Fruit fly (Drosophila melanogaster) whole organism, pupa: Measurements from ENCODE around the gene CG5641.

Experiments used
- CG10348 ChIP-seq: fragments of 200-800 bp; sonication (Bioruptor generic); IDR thresholded peaks from 2 replicates; pipeline ENCODE4 v1.3.6; 2022; ENCODE audit warnings: missing biosample characterization, missing genetic modification characterization
- CG13204 ChIP-seq: fragments of 200-800 bp; sonication (Bioruptor generic); optimal IDR thresholded peaks from 2 replicates; lab custom pipeline; 2018; ENCODE audit warnings: missing biosample characterization, mild to moderate bottlenecking, missing genetic modification characterization, moderate library complexity
- CG17806 ChIP-seq: fragments of 200-800 bp; sonication (Bioruptor generic); optimal IDR thresholded peaks from 2 replicates; lab custom pipeline; 2018; ENCODE audit warnings: missing biosample characterization, mild to moderate bottlenecking, missing genetic modification characterization, moderate library complexity
- CG8159 ChIP-seq: fragments of 200-800 bp; sonication (Bioruptor generic); optimal IDR thresholded peaks from 3 replicates; lab custom pipeline; 2018; ENCODE audit warnings: missing biosample characterization, mild to moderate bottlenecking, missing genetic modification characterization, moderate library complexity
- CG9948 ChIP-seq: fragments of 200-800 bp; sonication (Bioruptor generic); optimal IDR thresholded peaks from 2 replicates; lab custom pipeline; 2018; ENCODE audit warnings: missing biosample characterization, mild to moderate bottlenecking, missing genetic modification characterization, moderate library complexity
- D1 ChIP-seq: fragments of 200-800 bp; sonication (Bioruptor generic); optimal IDR thresholded peaks from 2 replicates; lab custom pipeline; 2018; ENCODE audit warnings: missing biosample characterization, mild to moderate bottlenecking, missing genetic modification characterization, moderate library complexity
- EcR ChIP-seq: fragments of 200-800 bp; sonication (Bioruptor generic); optimal IDR thresholded peaks from 3 replicates; lab custom pipeline; 2019; ENCODE audit warnings: missing biosample characterization, missing genetic modification characterization, mild to moderate bottlenecking, moderate library complexity, missing genetic modification reagents
- Pif1A ChIP-seq: fragments of 200-800 bp; sonication (Bioruptor generic); optimal IDR thresholded peaks from 3 replicates; lab custom pipeline; 2016; ENCODE audit warnings: missing biosample characterization, missing genetic modification characterization
- Snoo ChIP-seq: fragments of 200-800 bp; sonication (Bioruptor generic); optimal IDR thresholded peaks from 3 replicates; lab custom pipeline; 2017; ENCODE audit warnings: missing biosample characterization, mild to moderate bottlenecking, missing genetic modification characterization, inconsistent platforms
- fd96Ca ChIP-seq: fragments of 200-800 bp; sonication (Bioruptor generic); IDR thresholded peaks from 3 replicates; pipeline ENCODE4 v1.3.6; 2022; ENCODE audit warnings: missing biosample characterization, missing genetic modification characterization

The CG5641 gene

DNA sequence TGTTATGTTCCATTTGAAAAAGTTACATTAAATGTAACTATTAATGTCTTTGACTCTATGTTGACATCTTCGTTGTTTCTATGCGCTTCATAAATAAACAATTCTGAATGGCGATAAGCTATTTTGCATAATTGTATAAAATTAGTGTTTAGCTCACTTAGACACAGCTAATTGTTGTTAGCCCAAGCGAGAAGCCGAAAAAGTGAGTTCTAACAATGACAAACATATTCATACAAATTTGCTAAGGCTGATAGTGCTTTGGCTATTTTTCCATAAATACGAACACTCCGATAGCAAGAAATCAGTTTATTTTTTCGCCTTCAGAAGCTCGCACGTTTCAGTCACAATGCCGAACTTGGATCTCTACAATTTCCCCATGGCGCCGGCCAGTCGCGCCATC, 50.9 kb downstream of the CG5641 start, which contains the start of gene GstD7:
GstD7 (plus strand) TSS at position 301 of the 400 bp plus-strand sequence.
- TF ChIP-seq Snoo (no peak), CG8159 (tag; lab: Kevin White, UChicago) (no peak), CG13204 (GFP tag; lab: Kevin White, UChicago) (no peak), D1 (tag; lab: Kevin White, UChicago) (no peak), CG17806 (no peak), CG9948 (no peak), CG10348 (GFP tag; lab: Robert Waterston, UW) (no peak), EcR (GFP tag; lab: Kevin White, UChicago) (no peak), Pif1A (GFP tag; lab: Kevin White, UChicago) (no peak), fd96Ca (GFP tag; lab: Robert Waterston, UW) (no peak)
